Worm (Caenorhabditis elegans) whole organism, dauer: ENCODE results near the gene taf-7.2.

Experiments used
- unc-62 ChIP-seq: sonication (generic microtip); optimal IDR thresholded peaks from 2 replicates; lab custom pipeline; 2017; ENCODE audit warnings: missing biosample characterization, missing genetic modification reagents, missing genetic modification characterization

taf-7.2 gene

DNA sequence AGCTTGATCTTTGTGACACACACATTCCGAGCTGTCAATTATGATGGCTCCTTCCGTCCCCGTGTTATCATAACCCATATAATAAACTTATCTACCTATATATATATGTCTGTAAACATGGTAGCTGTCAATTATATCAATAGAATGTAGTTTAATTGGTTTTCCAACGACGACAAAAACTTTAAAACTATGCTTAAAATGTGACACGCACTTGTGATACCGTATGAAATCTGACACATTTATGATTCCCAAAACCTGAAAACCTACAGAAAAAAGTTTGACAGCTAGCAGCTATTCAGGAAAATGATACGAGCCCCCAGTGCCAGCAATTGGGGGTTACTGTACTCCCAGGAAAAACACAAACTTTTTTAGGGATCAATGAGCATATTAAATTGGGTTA lies 14.6 kb downstream of the taf-7.2 start:
- TF ChIP-seq unc-62 (GFP tag; lab: Kevin White, UChicago), result no peak

ce11 chrIII:12652609-12653008 lies 20.6 kb downstream of the taf-7.2 start:
- no peak for TF ChIP-seq unc-62 (GFP tag; lab: Kevin White, UChicago)

DNA sequence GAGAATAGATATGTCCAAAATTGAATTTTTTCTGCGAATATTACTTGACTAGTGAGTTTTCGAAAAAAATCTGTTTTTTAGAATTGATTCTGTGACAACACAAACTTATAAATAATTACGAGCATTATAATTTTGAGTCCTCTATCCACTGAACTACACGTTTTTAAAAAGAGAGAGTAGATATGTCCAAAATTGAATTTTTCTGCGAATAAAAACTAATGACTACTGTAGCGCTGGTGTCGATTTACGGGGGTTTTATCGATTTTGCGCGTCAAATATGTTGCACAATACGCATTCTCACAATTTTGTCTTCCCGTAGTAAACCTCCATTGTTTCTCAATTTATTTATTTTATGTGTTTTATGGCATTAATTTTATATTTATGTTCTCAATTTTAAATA lies 21.3 kb downstream of the taf-7.2 start:
- TF ChIP-seq unc-62 (GFP tag; lab: Kevin White, UChicago), result no peak

ce11 chrIII:12644669-12645068 lies 28.6 kb downstream of the taf-7.2 start:
- TF ChIP-seq unc-62 (GFP tag; lab: Kevin White, UChicago), result no peak

- no peak for TF ChIP-seq unc-62 (GFP tag; lab: Kevin White, UChicago)
Observed at ce11 chrIII:12642511-12643168, 30.6 kb downstream of the taf-7.2 start.

DNA sequence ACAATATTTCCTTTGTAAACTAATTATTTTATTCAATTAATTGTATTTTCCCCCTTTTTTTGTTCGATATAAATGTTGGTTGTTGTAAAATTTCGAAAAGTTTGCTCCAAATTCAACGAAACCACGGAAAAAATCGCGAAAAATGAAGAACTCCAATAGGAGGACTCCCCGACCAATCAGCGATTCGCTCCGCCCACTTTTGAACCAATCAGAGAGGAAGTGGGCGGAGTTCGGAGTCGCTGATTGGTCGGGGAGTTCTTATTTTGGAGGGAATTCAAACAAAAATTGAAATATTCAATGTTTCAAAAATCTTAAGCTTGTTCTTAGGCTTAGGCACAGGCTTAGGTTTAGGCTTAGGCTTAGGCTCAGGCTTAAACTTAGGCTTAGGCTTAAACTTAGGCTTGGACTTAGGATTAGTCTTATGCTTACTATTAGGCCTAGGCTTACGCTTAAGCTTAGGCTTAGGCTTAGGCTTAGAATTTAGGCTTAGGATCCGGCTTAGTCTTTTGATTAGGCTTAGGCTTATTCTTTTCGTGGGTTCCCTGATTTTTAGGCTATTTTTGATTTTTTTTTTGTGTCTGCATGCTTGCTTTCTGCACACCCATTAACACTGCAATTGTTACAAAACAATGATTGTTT lies 32.7 kb downstream of the taf-7.2 start:
- no peak for TF ChIP-seq unc-62 (GFP tag; lab: Kevin White, UChicago)

- TF ChIP-seq unc-62 (GFP tag; lab: Kevin White, UChicago), result no peak
Observed at ce11 chrIII:12639214-12639613, 34.0 kb downstream of the taf-7.2 start.

- no peak for TF ChIP-seq unc-62 (GFP tag; lab: Kevin White, UChicago)
Observed at ce11 chrIII:12638592-12638991, 34.6 kb downstream of the taf-7.2 start.

- no peak for TF ChIP-seq unc-62 (GFP tag; lab: Kevin White, UChicago)
Observed at ce11 chrIII:12625875-12626649, 47.2 kb downstream of the taf-7.2 start, which contains the start of gene pqn-80. Gene pqn-80 (plus strand): TSS chrIII:12626568.

DNA sequence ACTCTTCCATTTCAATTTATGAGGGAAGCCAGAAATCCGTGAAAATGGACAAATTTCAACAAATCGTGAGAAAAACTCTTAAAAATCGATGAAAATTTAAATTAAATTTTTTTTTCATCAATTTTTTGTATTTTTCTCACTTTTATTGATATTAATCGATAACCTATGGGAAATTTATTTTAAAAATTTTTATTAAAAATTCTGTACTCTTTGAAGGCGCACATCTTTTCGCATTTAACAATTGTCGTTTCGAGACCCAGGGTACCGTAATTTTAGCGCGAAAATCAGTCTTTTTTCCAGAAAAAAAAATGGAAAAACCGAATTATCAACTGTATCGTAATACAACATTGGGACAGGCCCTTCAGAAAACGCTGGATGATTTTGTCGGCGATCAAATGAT lies 48.8 kb downstream of the taf-7.2 start, which contains the start of gene gtf-2A2:
TSS of gene gtf-2A2 (plus strand) at position 301 of the 400 bp plus-strand sequence.
- TF ChIP-seq unc-62 (GFP tag; lab: Kevin White, UChicago), result no peak
